Worm (Caenorhabditis elegans): ENCODE measurements around the gene F53A3.7.

The F53A3.7 gene

DNA sequence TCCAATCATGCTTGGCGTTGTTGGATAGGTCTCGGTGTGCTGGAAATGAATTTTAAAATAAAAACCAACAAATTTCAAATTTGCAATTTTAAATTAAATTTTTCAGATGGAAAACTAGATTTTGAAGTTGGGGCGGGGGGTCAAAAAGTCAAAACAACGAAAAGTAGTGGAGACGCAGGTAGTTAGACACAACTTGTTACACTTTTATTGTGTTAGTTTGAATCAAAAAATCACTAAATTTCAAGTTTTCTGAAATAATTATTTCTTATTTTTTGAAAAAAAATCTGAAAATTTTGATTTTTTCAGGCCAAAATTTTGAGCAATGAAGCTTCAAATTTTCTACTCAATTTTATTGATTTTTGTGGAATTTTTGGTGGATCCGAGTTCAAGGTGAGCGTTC is 36.4 kb downstream of the F53A3.7 start, which contains the start of gene Y39A3B.8:
Gene Y39A3B.8 (plus strand): TSS at position 301 of the 400 bp plus-strand sequence.
- no peak for TF ChIP-seq ztf-11 (tag; optimal IDR thresholded peaks at IDR 0.05)
- no peak for TF ChIP-seq ceh-83 (GFP tag; optimal IDR thresholded peaks at IDR 0.05)
- TF ChIP-seq ham-2 (GFP tag; optimal IDR thresholded peaks at IDR 0.05), result no peak
- no peak for TF ChIP-seq unc-120 (tag; optimal IDR thresholded peaks at IDR 0.05; ENCODE audit: poor library complexity, severe bottlenecking)
- no peak for TF ChIP-seq sem-2 (GFP tag; optimal IDR thresholded peaks at IDR 0.05)
- TF ChIP-seq ceh-39 (tag; optimal IDR thresholded peaks at IDR 0.05), result no peak
- TF ChIP-seq hlh-1 (tag; optimal IDR thresholded peaks at IDR 0.05), result no peak
- TF ChIP-seq sptf-1 (tag; optimal IDR thresholded peaks at IDR 0.05), result no peak
- TF ChIP-seq nhr-2 (tag; optimal IDR thresholded peaks at IDR 0.05), result no peak
- no peak for TF ChIP-seq unc-62 (GFP tag; optimal IDR thresholded peaks at IDR 0.05)
- TF ChIP-seq mls-2 (tag; optimal IDR thresholded peaks at IDR 0.05), result no peak
- TF ChIP-seq blmp-1 (tag; optimal IDR thresholded peaks at IDR 0.05), result no peak
- no peak for TF ChIP-seq bed-3 (GFP tag; optimal IDR thresholded peaks at IDR 0.05)
- no peak for TF ChIP-seq nhr-237 (tag; optimal IDR thresholded peaks at IDR 0.05)
- TF ChIP-seq elt-3 (tag; optimal IDR thresholded peaks at IDR 0.05), result no peak
- TF ChIP-seq lsy-2 (tag; optimal IDR thresholded peaks at IDR 0.05), result no peak
- TF ChIP-seq flh-1 (GFP tag; optimal IDR thresholded peaks at IDR 0.05), result no peak

DNA sequence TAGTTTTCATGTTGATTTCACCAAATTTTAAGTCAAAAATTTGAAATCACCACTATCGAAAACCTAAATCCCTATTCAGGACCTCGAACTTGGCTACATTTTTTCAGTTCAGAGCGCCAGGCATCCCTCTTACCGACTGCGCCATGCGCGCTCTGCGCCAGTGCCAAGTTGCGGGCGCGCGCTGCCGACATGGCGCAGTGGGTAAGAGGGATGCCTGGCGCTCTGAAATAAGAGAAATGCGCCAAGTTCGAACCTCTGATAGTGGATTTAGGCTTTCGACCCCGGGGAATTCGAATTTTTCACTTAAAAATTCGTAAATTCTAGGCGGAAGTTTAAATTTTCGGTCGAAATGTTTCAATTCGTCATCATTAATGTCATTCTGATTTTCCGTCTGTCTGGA is 38.6 kb downstream of the F53A3.7 start:
- TF ChIP-seq lsy-2 (tag; optimal IDR thresholded peaks at IDR 0.05) (no peak), tbx-8 (GFP tag; optimal IDR thresholded peaks at IDR 0.05) (no peak), ces-1 (GFP tag; optimal IDR thresholded peaks at IDR 0.05) (no peak), unc-39 (tag; optimal IDR thresholded peaks at IDR 0.05) (no peak), lin-32 (GFP tag; optimal IDR thresholded peaks at IDR 0.05) (no peak), sem-2 (GFP tag; optimal IDR thresholded peaks at IDR 0.05) (no peak), zip-8 (tag; optimal IDR thresholded peaks at IDR 0.05) (no peak), lin-13 (tag; optimal IDR thresholded peaks at IDR 0.05) (no peak)

- TF ChIP-seq bed-3 (GFP tag; optimal IDR thresholded peaks at IDR 0.05) (no peak), elt-3 (tag; optimal IDR thresholded peaks at IDR 0.05) (no peak), ham-2 (GFP tag; optimal IDR thresholded peaks at IDR 0.05) (no peak), sptf-1 (tag; optimal IDR thresholded peaks at IDR 0.05) (no peak), ceh-43 (GFP tag; optimal IDR thresholded peaks at IDR 0.05) (no peak), lsy-2 (tag; optimal IDR thresholded peaks at IDR 0.05) (no peak), nhr-237 (tag; optimal IDR thresholded peaks at IDR 0.05) (no peak), tbx-8 (GFP tag; optimal IDR thresholded peaks at IDR 0.05) (no peak), mab-5 (tag; optimal IDR thresholded peaks at IDR 0.05) (no peak), unc-62 (GFP tag; optimal IDR thresholded peaks at IDR 0.05) (no peak), flh-1 (GFP tag; optimal IDR thresholded peaks at IDR 0.05) (no peak), lin-13 (tag; optimal IDR thresholded peaks at IDR 0.05) (no peak), elt-1 (tag; optimal IDR thresholded peaks at IDR 0.05; ENCODE audit: borderline replicate concordance, insufficient read depth) (no peak)
These were observed 46.2 kb downstream of the F53A3.7 start, which contains the start of gene lgc-42 for ce11 chrIII:1997569-1997968. Gene lgc-42, plus strand, starts transcription at chrIII:1997869.

DNA sequence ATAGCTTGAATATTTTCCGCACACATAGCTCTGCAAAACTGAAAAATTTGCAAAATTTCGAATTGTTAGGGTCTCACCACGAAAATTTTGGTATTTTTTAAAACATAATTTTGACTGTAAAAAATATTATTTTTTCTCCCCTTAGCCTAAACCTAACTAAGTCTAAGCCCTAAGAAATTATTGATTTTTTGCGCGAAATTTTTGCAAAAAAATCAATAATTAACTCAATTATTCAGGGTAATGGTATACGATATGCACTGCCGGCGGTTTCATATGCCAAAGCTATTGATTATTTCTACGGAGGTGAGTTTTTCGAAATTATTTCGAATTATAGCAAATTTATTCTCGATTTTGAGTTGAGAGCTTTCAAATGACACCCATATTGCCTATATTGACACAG is 49.9 kb downstream of the F53A3.7 start:
- TF ChIP-seq ceh-39 (tag; optimal IDR thresholded peaks at IDR 0.05), result no peak
- TF ChIP-seq M03D4.4 (tag; optimal IDR thresholded peaks at IDR 0.05), result no peak
- TF ChIP-seq elt-1 (tag; optimal IDR thresholded peaks at IDR 0.05; ENCODE audit: borderline replicate concordance, insufficient read depth), result no peak

Data from whole organism, mixed stage, embryonic.